Fruit fly (Drosophila melanogaster) whole organism, embryonic: ENCODE results near the gene CG14034.

Experiments used
- Atf-2 ChIP-seq: fragments of 200-800 bp; sonication (Bioruptor generic); optimal IDR thresholded peaks from 2 replicates; lab custom pipeline; 2016; ENCODE audit warnings: missing biosample characterization, missing genetic modification characterization
- CG10267 ChIP-seq: fragments of 200-800 bp; sonication (Bioruptor generic); optimal IDR thresholded peaks from 2 replicates; lab custom pipeline; 2018; ENCODE audit warnings: missing biosample characterization, mild to moderate bottlenecking, missing genetic modification characterization, moderate library complexity
- CG12104 ChIP-seq: fragments of 200-800 bp; sonication (Bioruptor generic); optimal IDR thresholded peaks from 3 replicates; lab custom pipeline; 2016; ENCODE audit warnings: missing biosample characterization, missing genetic modification characterization
- CG13775 ChIP-seq: fragments of 200-800 bp; sonication (Bioruptor generic); optimal IDR thresholded peaks from 3 replicates; lab custom pipeline; 2017; ENCODE audit warnings: missing biosample characterization, mild to moderate bottlenecking, missing genetic modification characterization
- CG14014 ChIP-seq: fragments of 200-800 bp; sonication (Bioruptor generic); IDR thresholded peaks from 2 replicates; pipeline ENCODE4 v1.3.6; 2022; ENCODE audit warnings: missing biosample characterization, missing genetic modification characterization
- CG14860 ChIP-seq: fragments of 200-800 bp; sonication (Bioruptor generic); IDR thresholded peaks from 3 replicates; pipeline ENCODE4 v1.3.6; 2022; ENCODE audit warnings: missing biosample characterization, missing genetic modification characterization; ENCODE audit not compliant: partially characterized antibody
- CG17359 ChIP-seq: fragments of 200-800 bp; sonication (Bioruptor generic); optimal IDR thresholded peaks from 3 replicates; lab custom pipeline; 2018; ENCODE audit warnings: missing biosample characterization, mild to moderate bottlenecking, missing genetic modification characterization, moderate library complexity
- CG17361 ChIP-seq: fragments of 200-800 bp; sonication (Bioruptor generic); IDR thresholded peaks from 3 replicates; pipeline ENCODE4 v1.3.6; 2022; ENCODE audit warnings: missing biosample characterization, missing genetic modification characterization
- CG17385 ChIP-seq: fragments of 200-800 bp; sonication (Bioruptor generic); optimal IDR thresholded peaks from 3 replicates; lab custom pipeline; 2018; ENCODE audit warnings: missing biosample characterization, mild to moderate bottlenecking, missing genetic modification characterization
- CG1832 ChIP-seq: fragments of 200-800 bp; sonication (Bioruptor generic); optimal IDR thresholded peaks from 2 replicates; lab custom pipeline; 2017; ENCODE audit warnings: missing biosample characterization, mild to moderate bottlenecking, missing genetic modification characterization, inconsistent platforms
- CG18619 ChIP-seq: fragments of 200-800 bp; sonication (Bioruptor generic); optimal IDR thresholded peaks from 3 replicates; lab custom pipeline; 2017; ENCODE audit warnings: missing biosample characterization, mild to moderate bottlenecking, missing genetic modification characterization
- CG34224 ChIP-seq: fragments of 200-800 bp; sonication (Bioruptor generic); IDR thresholded peaks from 3 replicates; pipeline ENCODE4 v1.3.6; 2022; ENCODE audit warnings: missing biosample characterization, missing genetic modification characterization; ENCODE audit not compliant: partially characterized antibody
- CG5180 ChIP-seq: fragments of 200-800 bp; sonication (Bioruptor generic); optimal IDR thresholded peaks from 3 replicates; lab custom pipeline; 2017; ENCODE audit warnings: missing biosample characterization, missing genetic modification characterization, mild to moderate bottlenecking, moderate library complexity, missing genetic modification reagents
- CG6683 ChIP-seq: fragments of 200-800 bp; sonication (Bioruptor generic); optimal IDR thresholded peaks from 2 replicates; lab custom pipeline; 2017; ENCODE audit warnings: missing biosample characterization, mild to moderate bottlenecking, missing genetic modification characterization, missing genetic modification reagents
- CG6813 ChIP-seq: fragments of 200-800 bp; sonication (Bioruptor generic); optimal IDR thresholded peaks from 2 replicates; lab custom pipeline; 2017; ENCODE audit warnings: missing biosample characterization, missing genetic modification characterization, mild to moderate bottlenecking, moderate library complexity, missing genetic modification reagents
- CG7786 ChIP-seq: fragments of 200-800 bp; sonication (Bioruptor generic); optimal IDR thresholded peaks from 2 replicates; lab custom pipeline; 2016; ENCODE audit warnings: missing biosample characterization, missing genetic modification characterization
- CG8388 ChIP-seq: fragments of 200-800 bp; sonication (Bioruptor generic); optimal IDR thresholded peaks from 2 replicates; lab custom pipeline; 2019; ENCODE audit warnings: missing biosample characterization, mild to moderate bottlenecking, missing genetic modification characterization, moderate library complexity
- CG9932 ChIP-seq: fragments of 200-800 bp; sonication (Bioruptor generic); IDR thresholded peaks from 2 replicates; pipeline ENCODE4 v1.3.6; 2022; ENCODE audit warnings: missing biosample characterization, missing genetic modification characterization
- Dip2 ChIP-seq: fragments of 200-800 bp; sonication (Bioruptor generic); IDR thresholded peaks from 2 replicates; pipeline ENCODE4 v1.3.6; 2022; ENCODE audit warnings: missing biosample characterization, missing genetic modification characterization
- Elba2 ChIP-seq: fragments of 200-800 bp; sonication (Bioruptor generic); optimal IDR thresholded peaks from 3 replicates; lab custom pipeline; 2016; ENCODE audit warnings: missing biosample characterization, missing genetic modification characterization
- Jarid2 ChIP-seq: fragments of 200-800 bp; sonication (Bioruptor generic); optimal IDR thresholded peaks from 3 replicates; lab custom pipeline; 2017; ENCODE audit warnings: mild to moderate bottlenecking, missing biosample characterization, missing genetic modification reagents, missing genetic modification characterization
- Med ChIP-seq: fragments of 200-800 bp; sonication (Bioruptor generic); peaks from one replicate; lab custom pipeline; 2016; ENCODE audit warnings: missing biosample characterization, missing genetic modification characterization, mild to moderate bottlenecking, inconsistent platforms, moderate library complexity
- Meics ChIP-seq: fragments of 200-800 bp; sonication (Bioruptor generic); optimal IDR thresholded peaks from 2 replicates; lab custom pipeline; 2017; ENCODE audit warnings: missing biosample characterization, mild to moderate bottlenecking, missing genetic modification characterization
- NC2β ChIP-seq: fragments of 200-800 bp; sonication (Bioruptor generic); optimal IDR thresholded peaks from 2 replicates; lab custom pipeline; 2016; ENCODE audit warnings: missing biosample characterization, missing genetic modification characterization
- Oaz ChIP-seq: fragments of 200-800 bp; sonication (Bioruptor generic); IDR thresholded peaks from 2 replicates; pipeline ENCODE4 v1.3.6; 2022; ENCODE audit warnings: missing biosample characterization, missing genetic modification characterization
- Oli ChIP-seq: fragments of 200-800 bp; sonication (Bioruptor generic); optimal IDR thresholded peaks from 2 replicates; lab custom pipeline; 2018; ENCODE audit warnings: missing biosample characterization, mild to moderate bottlenecking, missing genetic modification characterization, moderate library complexity
- Ptx1 ChIP-seq: fragments of 200-800 bp; sonication (Bioruptor generic); IDR thresholded peaks from 2 replicates; pipeline ENCODE4 v1.3.6; 2022; ENCODE audit warnings: missing biosample characterization, missing genetic modification characterization
- Rfx ChIP-seq: fragments of 200-800 bp; sonication (Bioruptor generic); IDR thresholded peaks from 2 replicates; pipeline ENCODE4 v1.3.6; 2022; ENCODE audit warnings: missing biosample characterization, missing genetic modification characterization
- Six4 ChIP-seq: fragments of 200-800 bp; sonication (Bioruptor generic); optimal IDR thresholded peaks from 2 replicates; lab custom pipeline; 2016; ENCODE audit warnings: missing biosample characterization, missing genetic modification characterization
- Sry-β ChIP-seq: fragments of 200-800 bp; sonication (Bioruptor generic); optimal IDR thresholded peaks from 2 replicates; lab custom pipeline; 2018; ENCODE audit warnings: missing biosample characterization, mild to moderate bottlenecking, missing genetic modification characterization, moderate library complexity
- abd-A ChIP-seq: fragments of 200-800 bp; sonication (Bioruptor generic); optimal IDR thresholded peaks from 3 replicates; lab custom pipeline; 2019; ENCODE audit warnings: missing biosample characterization, mild to moderate bottlenecking, missing genetic modification characterization, moderate library complexity
- amos ChIP-seq: fragments of 200-800 bp; sonication (Bioruptor generic); IDR thresholded peaks from 2 replicates; pipeline ENCODE4 v1.3.6; 2022; ENCODE audit warnings: missing biosample characterization, missing genetic modification characterization; ENCODE audit not compliant: partially characterized antibody
- ap ChIP-seq: fragments of 200-800 bp; sonication (Bioruptor generic); IDR thresholded peaks from 2 replicates; pipeline ENCODE4 v1.3.6; 2022; ENCODE audit warnings: missing biosample characterization, missing genetic modification characterization
- cad ChIP-seq: fragments of >200 bp; optimal IDR thresholded peaks from 2 replicates; lab custom pipeline; 2017; ENCODE audit warnings: missing biosample characterization, missing genetic modification characterization
- dimm ChIP-seq: fragments of 200-800 bp; sonication (Bioruptor generic); IDR thresholded peaks from 2 replicates; pipeline ENCODE4 v1.3.6; 2022; ENCODE audit warnings: missing biosample characterization, missing genetic modification characterization
- en ChIP-seq: fragments of 200-800 bp; sonication (Bioruptor generic); optimal IDR thresholded peaks from 2 replicates; lab custom pipeline; 2016; ENCODE audit warnings: missing biosample characterization, missing genetic modification characterization
- gt ChIP-seq: fragments of 200-800 bp; sonication (Bioruptor generic); IDR thresholded peaks from 2 replicates; pipeline ENCODE4 v1.3.6; 2022; ENCODE audit warnings: missing biosample characterization, missing genetic modification characterization
- inv ChIP-seq: fragments of 200-800 bp; sonication (Bioruptor generic); IDR thresholded peaks from 2 replicates; pipeline ENCODE4 v1.3.6; 2022; ENCODE audit warnings: missing biosample characterization, missing genetic modification characterization; ENCODE audit not compliant: partially characterized antibody
- jumu ChIP-seq: fragments of 200-800 bp; sonication (Bioruptor generic); optimal IDR thresholded peaks from 3 replicates; lab custom pipeline; 2016; ENCODE audit warnings: missing biosample characterization, missing genetic modification characterization
- kay ChIP-seq: fragments of 200-800 bp; sonication (Bioruptor generic); optimal IDR thresholded peaks from 2 replicates; lab custom pipeline; 2016; ENCODE audit warnings: missing biosample characterization, missing genetic modification characterization
- klu ChIP-seq: fragments of 200-800 bp; sonication (Bioruptor generic); IDR thresholded peaks from 2 replicates; pipeline ENCODE4 v1.3.6; 2022; ENCODE audit warnings: missing biosample characterization, missing genetic modification characterization
- maf-S ChIP-seq: fragments of 200-800 bp; sonication (Bioruptor generic); optimal IDR thresholded peaks from 2 replicates; lab custom pipeline; 2016; ENCODE audit warnings: missing biosample characterization, missing genetic modification characterization
- mld ChIP-seq: fragments of 200-800 bp; sonication (Bioruptor generic); IDR thresholded peaks from 3 replicates; pipeline ENCODE4 v1.3.6; 2022; ENCODE audit warnings: missing biosample characterization, missing genetic modification characterization; ENCODE audit not compliant: partially characterized antibody
- pnt ChIP-seq: fragments of 200-800 bp; sonication (Bioruptor generic); optimal IDR thresholded peaks from 3 replicates; lab custom pipeline; 2016; ENCODE audit warnings: missing biosample characterization, missing genetic modification characterization
- row ChIP-seq: fragments of 200-800 bp; sonication (Bioruptor generic); IDR thresholded peaks from 3 replicates; pipeline ENCODE4 v1.3.6; 2022; ENCODE audit warnings: missing biosample characterization, missing genetic modification characterization
- sd ChIP-seq: fragments of 200-800 bp; sonication (Bioruptor generic); optimal IDR thresholded peaks from 3 replicates; lab custom pipeline; 2018; ENCODE audit warnings: missing biosample characterization, mild to moderate bottlenecking, missing genetic modification characterization, moderate library complexity
- sug ChIP-seq: fragments of 200-800 bp; optimal IDR thresholded peaks from 2 replicates; lab custom pipeline; 2019; ENCODE audit warnings: missing biosample characterization, mild to moderate bottlenecking, missing genetic modification characterization, moderate library complexity
- vvl ChIP-seq: fragments of 200-800 bp; sonication (Bioruptor generic); IDR thresholded peaks from 2 replicates; pipeline ENCODE4 v1.3.6; 2022; ENCODE audit warnings: missing biosample characterization, missing genetic modification characterization
- wdn ChIP-seq: fragments of 200-800 bp; sonication (Bioruptor generic); IDR thresholded peaks from 2 replicates; pipeline ENCODE4 v1.3.6; 2022; ENCODE audit warnings: missing biosample characterization, missing genetic modification characterization

The CG14034 gene

DNA sequence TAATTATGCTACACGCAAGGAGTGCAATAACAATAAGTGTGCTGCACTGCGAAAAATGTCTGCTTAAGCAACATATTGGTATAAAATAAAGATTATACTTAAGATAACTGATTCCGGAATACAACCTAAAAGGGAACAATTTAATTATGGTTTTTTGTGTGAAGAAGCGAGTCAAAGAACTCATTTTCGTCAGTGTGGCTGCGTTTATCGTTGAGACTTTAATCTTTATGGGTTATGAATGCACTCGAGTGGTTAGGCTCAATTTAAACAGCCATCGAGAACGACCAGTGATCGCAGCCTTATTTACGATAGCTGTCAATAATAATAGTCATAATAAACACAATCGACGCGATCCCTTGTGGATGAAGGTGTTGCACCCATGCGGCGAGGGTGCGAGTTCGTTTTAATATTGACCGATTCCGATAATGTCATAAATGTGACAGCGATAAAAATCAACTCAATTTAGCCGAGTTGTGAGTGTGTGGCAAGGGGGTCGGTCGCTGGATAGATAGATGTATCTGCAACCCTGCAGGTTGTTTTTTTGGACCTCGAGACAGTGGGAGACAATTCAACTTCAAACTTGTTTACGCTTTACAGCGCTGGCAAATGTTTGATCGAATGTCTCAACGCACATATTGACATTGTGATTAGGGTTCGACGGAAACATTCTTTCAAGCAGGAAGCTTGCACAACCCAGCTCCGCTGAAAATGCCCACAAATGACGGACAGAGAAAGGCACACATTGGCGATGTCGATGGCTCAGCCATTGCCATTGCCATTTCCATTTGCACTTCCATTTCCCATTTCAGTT, 39.9 kb upstream of the CG14034 start (continued):
- TF ChIP-seq gt (GFP tag; lab: Robert Waterston, UW) (no peak), CG34224 (no peak), CG17385 (peak; percentile 11), Oli (tag; lab: Kevin White, UChicago) (peak; percentile 29), CG12104 (GFP tag; lab: Kevin White, UChicago) (no peak), CG6813 (GFP tag; lab: Kevin White, UChicago) (peak; percentile 81), sug (tag; lab: Kevin White, UChicago) (peak; percentile 67), kay (GFP tag; lab: Kevin White, UChicago) (no peak), Oaz (GFP tag; lab: Robert Waterston, UW) (no peak), sd (tag; lab: Kevin White, UChicago) (no peak), wdn (GFP tag; lab: Robert Waterston, UW) (no peak), klu (GFP tag; lab: Robert Waterston, UW) (no peak), abd-A (tag; lab: Kevin White, UChicago) (peak; percentile 29), CG10267 (tag; lab: Kevin White, UChicago) (peak; percentile 37), en (GFP tag; lab: Kevin White, UChicago) (no peak), CG1832 (GFP tag; lab: Kevin White, UChicago) (no peak), Jarid2 (GFP tag; lab: Kevin White, UChicago) (no peak), Rfx (no peak), Ptx1 (GFP tag; lab: Robert Waterston, UW) (peak; percentile 55), ap (GFP tag; lab: Robert Waterston, UW) (0 out of 2 replicates have a peak, but pooled peaks have one; percentile 36), Med (GFP tag; lab: Kevin White, UChicago) (peak; percentile 84), CG17359 (tag; lab: Kevin White, UChicago) (peak; percentile 46), Six4 (GFP tag; lab: Kevin White, UChicago) (no peak), CG6683 (no peak), row (GFP tag; lab: Robert Waterston, UW) (peak; percentile 68), CG5180 (peak; percentile 56), maf-S (GFP tag; lab: Kevin White, UChicago) (no peak), mld (GFP tag; lab: Robert Waterston, UW) (no peak), CG8388 (GFP tag; lab: Kevin White, UChicago) (no peak), CG18619 (GFP tag; lab: Kevin White, UChicago) (no peak), dimm (peak; percentile 54; the same call in 1 of the 2 replicates), CG14014 (GFP tag; lab: Robert Waterston, UW) (peak; percentile 17; the same call in 1 of the 2 replicates), pnt (peak; percentile 21), Sry-β (peak; percentile 44), CG7786 (GFP tag; lab: Kevin White, UChicago) (no peak), CG17361 (GFP tag; lab: Robert Waterston, UW) (no peak; the same call in 2 of the 3 replicates), Meics (no peak), vvl (GFP tag; lab: Robert Waterston, UW) (peak; percentile 64), CG14860 (GFP tag; lab: Robert Waterston, UW) (no peak), NC2β (peak; percentile 60), cad (GFP tag; lab: Kevin White, UChicago) (peak; percentile 53), CG9932 (no peak), Dip2 (GFP tag; lab: Robert Waterston, UW) (no peak), CG13775 (peak; percentile 4), Elba2 (no peak), inv (no peak), amos (GFP tag; lab: Robert Waterston, UW) (no peak), jumu (GFP tag; lab: Kevin White, UChicago) (no peak), Atf-2 (GFP tag; lab: Kevin White, UChicago) (peak; percentile 3)
